Worm (Caenorhabditis elegans) whole organism, L1 larva: ENCODE results near the gene arrd-28.

ENCODE experiments used
- C04F5.9 ChIP-seq: sonication (generic microtip); optimal IDR thresholded peaks from 2 replicates; lab custom pipeline; 2016; ENCODE audit warnings: missing genetic modification characterization, missing compliant biosample characterization
- C16A3.4 ChIP-seq: fragments of 150-350 bp; optimal IDR thresholded peaks from 2 replicates; lab custom pipeline; 2014; ENCODE audit warnings: missing biosample characterization, missing genetic modification characterization
- C34B4.2 ChIP-seq: sonication (generic microtip); optimal IDR thresholded peaks from 2 replicates; lab custom pipeline; 2017; ENCODE audit warnings: mild to moderate bottlenecking, missing genetic modification characterization, missing compliant biosample characterization
- F16B12.6 ChIP-seq: fragments of 150-350 bp; optimal IDR thresholded peaks from 2 replicates; lab custom pipeline; 2014; ENCODE audit warnings: missing biosample characterization, missing genetic modification characterization
- aha-1 ChIP-seq: fragments of 150-350 bp; optimal IDR thresholded peaks from 2 replicates; lab custom pipeline; 2014; ENCODE audit warnings: missing biosample characterization, missing genetic modification characterization
- alr-1 ChIP-seq: fragments of 200-800 bp; sonication (Bioruptor generic); optimal IDR thresholded peaks from 2 replicates; lab custom pipeline; 2018; ENCODE audit warnings: borderline replicate concordance, mild to moderate bottlenecking, missing genetic modification characterization, missing compliant biosample characterization
- ama-1 ChIP-seq: fragments of 150-350 bp; optimal IDR thresholded peaks from 2 replicates; lab custom pipeline; 2014
- blmp-1 ChIP-seq: fragments of 150-350 bp; optimal IDR thresholded peaks from 2 replicates; lab custom pipeline; 2014; ENCODE audit warnings: missing biosample characterization, missing genetic modification characterization
- ceh-8 ChIP-seq: fragments of 200-800 bp; sonication (Bioruptor generic); optimal IDR thresholded peaks from 2 replicates; lab custom pipeline; 2018; ENCODE audit warnings: mild to moderate bottlenecking, missing genetic modification characterization, moderate library complexity, missing compliant biosample characterization
- ceh-82 ChIP-seq, 3 experiments: fragments of 150-350 bp in 1 of 3; sonication (generic microtip) in 2 of 3; optimal IDR thresholded peaks; 2 replicates each; lab custom pipeline; 2014 to 2017; ENCODE audit warnings: missing biosample characterization in 3 of 3, missing genetic modification characterization in 3 of 3
- ceh-88 ChIP-seq: fragments of 200-800 bp; sonication (Bioruptor generic); IDR thresholded peaks from 2 replicates; pipeline ENCODE4 v1.3.6; 2022; ENCODE audit warnings: missing genetic modification characterization, missing compliant biosample characterization
- ceh-90 ChIP-seq: sonication (generic microtip); optimal IDR thresholded peaks from 2 replicates; lab custom pipeline; 2016; ENCODE audit warnings: missing genetic modification characterization, missing compliant biosample characterization
- ces-1 ChIP-seq: fragments of 150-350 bp; optimal IDR thresholded peaks from 2 replicates; lab custom pipeline; 2014; ENCODE audit warnings: missing biosample characterization, missing genetic modification reagents, missing genetic modification characterization
- dpl-1 ChIP-seq, 3 experiments: fragments of 150-350 bp in 2 of 3; sonication (generic microtip) in 1 of 3; optimal IDR thresholded peaks; 2 replicates each; lab custom pipeline; 2014 to 2017; ENCODE audit warnings: missing biosample characterization in 3 of 3, missing genetic modification characterization in 3 of 3, missing genetic modification reagents in 3 of 3
- efl-1 ChIP-seq, 4 experiments: fragments of 150-350 bp; optimal IDR thresholded peaks in 3 of 4; peaks in 1 of 4; 1 replicate in 1 of 4; 2 replicates in 3 of 4; lab custom pipeline; 2014; ENCODE audit warnings: missing biosample characterization in 2 of 4, missing genetic modification characterization in 2 of 4, missing genetic modification reagents in 2 of 4
- egl-13 ChIP-seq: sonication (generic microtip); optimal IDR thresholded peaks from 2 replicates; lab custom pipeline; 2016; ENCODE audit warnings: missing genotype, missing genetic modification reagents, missing genetic modification characterization, missing compliant biosample characterization
- egl-27 ChIP-seq, 2 experiments: fragments of 150-350 bp in 1 of 2; sonication (generic microtip); optimal IDR thresholded peaks; 3 replicates each; lab custom pipeline; 2017 to 2018; ENCODE audit warnings: missing biosample characterization in 2 of 2, missing genetic modification characterization in 2 of 2, missing genetic modification reagents in 2 of 2
- elt-2 ChIP-seq: sonication (generic microtip); optimal IDR thresholded peaks from 2 replicates; lab custom pipeline; 2016; ENCODE audit warnings: missing genetic modification characterization, mild to moderate bottlenecking, inconsistent platforms, missing compliant biosample characterization, missing genetic modification reagents
- elt-3 ChIP-seq, 6 experiments: fragments of 150-350 bp in 1 of 6; sonication (generic microtip); optimal IDR thresholded peaks; 2 replicates each; lab custom pipeline; 2017 to 2018; ENCODE audit warnings: missing biosample characterization in 6 of 6, missing genetic modification characterization in 6 of 6, inconsistent platforms in 1 of 6
- ets-5 ChIP-seq: fragments of 200-800 bp; sonication (Bioruptor generic); IDR thresholded peaks from 2 replicates; pipeline ENCODE4 v1.3.6; 2022; ENCODE audit warnings: missing genetic modification characterization, missing compliant biosample characterization
- fkh-4 ChIP-seq: sonication (generic microtip); optimal IDR thresholded peaks from 2 replicates; lab custom pipeline; 2016; ENCODE audit warnings: missing compliant biosample characterization, missing genetic modification characterization, borderline replicate concordance
- fkh-8 ChIP-seq: sonication (generic microtip); optimal IDR thresholded peaks from 2 replicates; lab custom pipeline; 2016; ENCODE audit warnings: mild to moderate bottlenecking, missing genetic modification characterization, missing compliant biosample characterization
- grh-1 ChIP-seq: fragments of 200-800 bp; sonication (Bioruptor generic); IDR thresholded peaks from 2 replicates; pipeline ENCODE4 v1.3.6; 2022; ENCODE audit warnings: missing genetic modification reagents, missing genetic modification characterization, missing compliant biosample characterization
- hlh-17 ChIP-seq: fragments of 200-800 bp; sonication (Bioruptor generic); optimal IDR thresholded peaks from 2 replicates; lab custom pipeline; 2018; ENCODE audit warnings: missing genetic modification characterization, mild to moderate bottlenecking, missing compliant biosample characterization, moderate library complexity, borderline replicate concordance
- hpl-2 ChIP-seq: fragments of 150-350 bp; optimal IDR thresholded peaks from 2 replicates; lab custom pipeline; 2014; ENCODE audit warnings: missing biosample characterization, missing genetic modification reagents, missing genetic modification characterization
- isw-1 ChIP-seq: fragments of 200-800 bp; sonication (Bioruptor generic); IDR thresholded peaks from 2 replicates; pipeline ENCODE4 v1.3.6; 2022; ENCODE audit warnings: missing genetic modification characterization, missing compliant biosample characterization
- lin-14 ChIP-seq: fragments of 200-800 bp; sonication (Bioruptor generic); optimal IDR thresholded peaks from 2 replicates; lab custom pipeline; 2018; ENCODE audit warnings: mild to moderate bottlenecking, missing genetic modification characterization, moderate library complexity, missing compliant biosample characterization
- lir-3 ChIP-seq: sonication (generic microtip); optimal IDR thresholded peaks from 2 replicates; lab custom pipeline; 2016; ENCODE audit warnings: mild to moderate bottlenecking, missing genetic modification characterization, moderate library complexity, missing compliant biosample characterization; ENCODE audit not compliant: poor library complexity
- lsy-2 ChIP-seq, 2 experiments: fragments of 150-350 bp; optimal IDR thresholded peaks; 2 replicates each; lab custom pipeline; 2014; ENCODE audit warnings: missing biosample characterization in 2 of 2, missing genetic modification characterization in 2 of 2
- mab-9 ChIP-seq: fragments of 200-800 bp; sonication (Bioruptor generic); IDR thresholded peaks from 2 replicates; pipeline ENCODE4 v1.3.6; 2022; ENCODE audit warnings: missing genetic modification reagents, missing genetic modification characterization, missing compliant biosample characterization
- mef-2 ChIP-seq: fragments of 150-350 bp; optimal IDR thresholded peaks from 2 replicates; lab custom pipeline; 2014; ENCODE audit warnings: missing biosample characterization, missing genetic modification characterization
- nhr-11 ChIP-seq: fragments of 150-350 bp; optimal IDR thresholded peaks from 2 replicates; lab custom pipeline; 2014; ENCODE audit warnings: missing biosample characterization, missing genetic modification characterization
- nhr-20 ChIP-seq: sonication (generic microtip); optimal IDR thresholded peaks from 2 replicates; lab custom pipeline; 2016; ENCODE audit warnings: mild to moderate bottlenecking, missing genetic modification characterization, missing compliant biosample characterization
- nhr-28 ChIP-seq: fragments of 150-350 bp; optimal IDR thresholded peaks from 2 replicates; lab custom pipeline; 2014; ENCODE audit warnings: missing biosample characterization, missing genetic modification characterization
- nhr-47 ChIP-seq: sonication (generic microtip); optimal IDR thresholded peaks from 2 replicates; lab custom pipeline; 2016; ENCODE audit warnings: mild to moderate bottlenecking, missing genetic modification characterization, moderate library complexity, missing compliant biosample characterization
- nhr-76 ChIP-seq: sonication (generic microtip); optimal IDR thresholded peaks from 2 replicates; lab custom pipeline; 2017; ENCODE audit warnings: missing biosample characterization, missing genetic modification characterization
- nhr-85 ChIP-seq: sonication (generic microtip); peaks from one replicate; lab custom pipeline; 2016; ENCODE audit warnings: missing genetic modification characterization, inconsistent platforms, missing compliant biosample characterization
- pax-3 ChIP-seq: fragments of 200-800 bp; sonication (Bioruptor generic); optimal IDR thresholded peaks from 2 replicates; lab custom pipeline; 2018; ENCODE audit warnings: mild to moderate bottlenecking, missing genetic modification characterization, moderate library complexity, missing compliant biosample characterization
- pqm-1 ChIP-seq: sonication (generic microtip); optimal IDR thresholded peaks from 3 replicates; lab custom pipeline; 2017; ENCODE audit warnings: missing biosample characterization, missing genetic modification characterization
- rnt-1 ChIP-seq: sonication (generic microtip); optimal IDR thresholded peaks from 2 replicates; lab custom pipeline; 2016; ENCODE audit warnings: mild to moderate bottlenecking, missing genetic modification characterization, moderate library complexity, missing compliant biosample characterization
- skn-1 ChIP-seq: fragments of 150-350 bp; optimal IDR thresholded peaks from 2 replicates; lab custom pipeline; 2014; ENCODE audit warnings: missing biosample characterization, missing genetic modification characterization
- snu-23 ChIP-seq: sonication (generic microtip); optimal IDR thresholded peaks from 2 replicates; lab custom pipeline; 2016; ENCODE audit warnings: missing genetic modification characterization, missing compliant biosample characterization
- sox-4 ChIP-seq: sonication (generic microtip); optimal IDR thresholded peaks from 2 replicates; lab custom pipeline; 2016; ENCODE audit warnings: missing genetic modification characterization, missing compliant biosample characterization
- sup-37 ChIP-seq: fragments of 200-800 bp; sonication (Bioruptor generic); optimal IDR thresholded peaks from 2 replicates; lab custom pipeline; 2018; ENCODE audit warnings: mild to moderate bottlenecking, missing genetic modification characterization, missing compliant biosample characterization
- tbx-2 ChIP-seq: sonication (generic microtip); optimal IDR thresholded peaks from 2 replicates; lab custom pipeline; 2016; ENCODE audit warnings: missing genetic modification characterization, missing compliant biosample characterization
- tlp-1 ChIP-seq: fragments of 150-350 bp; optimal IDR thresholded peaks from 2 replicates; lab custom pipeline; 2014; ENCODE audit warnings: missing biosample characterization, missing genetic modification characterization
- unc-130 ChIP-seq: fragments of 150-350 bp; optimal IDR thresholded peaks from 2 replicates; lab custom pipeline; 2017; ENCODE audit warnings: missing biosample characterization, missing genetic modification characterization, inconsistent platforms
- unc-30 ChIP-seq: sonication (generic microtip); optimal IDR thresholded peaks from 2 replicates; lab custom pipeline; 2017; ENCODE audit warnings: missing biosample characterization, missing genetic modification characterization
- unc-62 ChIP-seq: fragments of 150-350 bp; optimal IDR thresholded peaks from 2 replicates; lab custom pipeline; 2014; ENCODE audit warnings: missing biosample characterization, missing genetic modification reagents, missing genetic modification characterization
- xbp-1 ChIP-seq: sonication (generic microtip); optimal IDR thresholded peaks from 2 replicates; lab custom pipeline; 2016; ENCODE audit warnings: missing genetic modification characterization, missing compliant biosample characterization
- zip-4 ChIP-seq: fragments of 200-800 bp; sonication (Bioruptor generic); optimal IDR thresholded peaks from 2 replicates; lab custom pipeline; 2018; ENCODE audit warnings: mild to moderate bottlenecking, missing genetic modification characterization, moderate library complexity, missing compliant biosample characterization
- ztf-11 ChIP-seq, 2 experiments: sonication (generic microtip); optimal IDR thresholded peaks; 2 replicates each; lab custom pipeline; 2016 to 2017; ENCODE audit warnings: missing genetic modification characterization in 2 of 2, missing biosample characterization in 1 of 2, missing compliant biosample characterization in 1 of 2
- ztf-4 ChIP-seq: fragments of 150-350 bp; optimal IDR thresholded peaks from 2 replicates; lab custom pipeline; 2014; ENCODE audit warnings: missing biosample characterization, missing genetic modification characterization

arrd-28 gene

ce11 chrX:10145011-10145410 lies 38.8 kb upstream of the arrd-28 start (continued):
- TF ChIP-seq sup-37 (peak; percentile 1), zip-4 (peak; percentile 24), isw-1 (GFP tag; lab: Robert Waterston, UW) (no peak), pax-3 (tag; lab: Kevin White, UChicago) (peak; percentile 1), nhr-76 (tag; lab: Kevin White, UChicago) (no peak), tbx-2 (tag; lab: Kevin White, UChicago) (peak; percentile 57), unc-130 (tag; lab: Kevin White, UChicago) (no peak), lir-3 (peak; percentile 49), ztf-4 (tag; lab: Kevin White, UChicago) (no peak), alr-1 (no peak), ama-1 (lab: Kevin White, UChicago) (no peak), ztf-11 (tag; optimal IDR thresholded peaks at IDR 0.05; lab: Kevin White, UChicago) (peak in 1 of 2 experiments; percentile 46), tlp-1 (tag; lab: Kevin White, UChicago) (no peak), nhr-20 (tag; lab: Kevin White, UChicago) (peak; percentile 72), F16B12.6 (no peak), nhr-11 (tag; lab: Kevin White, UChicago) (no peak), hlh-17 (GFP tag; lab: Kevin White, UChicago) (no peak), mab-9 (GFP tag; lab: Robert Waterston, UW) (no peak), efl-1 (optimal IDR thresholded peaks at IDR 0.05; lab: Kevin White, UChicago) (peak in 1 of 2 experiments; percentile 23), efl-1 (GFP tag; optimal IDR thresholded peaks at IDR 0.05 in 1 of 2; lab: Kevin White, UChicago) (peak in 1 of 2 experiments; percentile 86), ets-5 (GFP tag; lab: Robert Waterston, UW) (no peak), nhr-47 (peak; percentile 81), rnt-1 (tag; lab: Kevin White, UChicago) (peak; percentile 51), egl-13 (peak; percentile 59), pqm-1 (no peak), elt-3 (tag; optimal IDR thresholded peaks at IDR 0.05; lab: Kevin White, UChicago) (no peak), aha-1 (tag; lab: Kevin White, UChicago) (no peak), C34B4.2 (no peak), fkh-4 (no peak), ceh-8 (GFP tag; lab: Kevin White, UChicago) (peak; percentile 6), dpl-1 (GFP tag; optimal IDR thresholded peaks at IDR 0.05; lab: Kevin White, UChicago) (no peak), elt-2 (tag; lab: Kevin White, UChicago) (peak; percentile 43), C16A3.4 (tag; lab: Kevin White, UChicago) (peak; percentile 38), hpl-2 (GFP tag; lab: Kevin White, UChicago) (no peak), lin-14 (GFP tag; lab: Kevin White, UChicago) (peak; percentile 71), xbp-1 (tag; lab: Kevin White, UChicago) (peak; percentile 60), ceh-90 (no peak), snu-23 (GFP tag; lab: Kevin White, UChicago) (peak; percentile 77), skn-1 (peak; percentile 32), mef-2 (no peak), ceh-82 (tag; optimal IDR thresholded peaks at IDR 0.05; lab: Kevin White, UChicago) (peak in 2 of 3 experiments; percentile 22 to 35), nhr-28 (tag; lab: Kevin White, UChicago) (no peak), nhr-85 (peak; percentile 72), C04F5.9 (tag; lab: Kevin White, UChicago) (no peak), lsy-2 (tag; optimal IDR thresholded peaks at IDR 0.05; lab: Kevin White, UChicago) (peak; percentile 32 to 53), unc-62 (GFP tag; lab: Kevin White, UChicago) (no peak), ces-1 (GFP tag; lab: Kevin White, UChicago) (no peak), blmp-1 (no peak), sox-4 (tag; lab: Kevin White, UChicago) (peak; percentile 6), grh-1 (no peak), unc-30 (no peak), fkh-8 (no peak), ceh-88 (GFP tag; lab: Robert Waterston, UW) (peak; percentile 21; the same call in 1 of the 2 replicates), egl-27 (tag; optimal IDR thresholded peaks at IDR 0.05; lab: Kevin White, UChicago) (no peak)
